Worm (Caenorhabditis elegans): Measurements from ENCODE around the gene C25A8.5.

DNA sequence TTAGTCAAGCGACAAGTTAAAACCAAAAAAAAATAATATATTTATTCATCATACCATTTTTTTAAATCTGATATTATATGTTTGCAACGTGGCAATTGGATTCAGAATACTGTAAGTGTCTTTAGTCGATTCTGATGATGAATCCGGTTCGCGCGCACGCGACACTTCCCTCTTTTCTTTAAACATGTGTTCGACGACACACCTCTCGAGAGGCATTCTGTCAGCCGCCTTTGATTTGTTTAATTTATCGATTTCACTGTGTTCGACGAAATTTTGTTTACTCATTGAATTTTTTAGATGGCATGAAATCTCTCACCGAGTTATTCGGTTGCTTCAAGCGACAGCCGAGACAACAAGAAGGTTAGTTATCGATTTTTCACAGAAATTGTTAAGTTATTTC lies 12.4 kb downstream of the C25A8.5 start, which contains the start of gene trxr-1:
- TF ChIP-seq him-1 (tag; optimal IDR thresholded peaks at IDR 0.05) (no peak), W03F9.2 (tag; optimal IDR thresholded peaks at IDR 0.05) (no peak)
